Worm (Caenorhabditis elegans) whole organism, late embryonic: Measurements from ENCODE around the gene arrd-17.

Experiments used
- ahr-1 ChIP-seq: sonication (generic microtip); optimal IDR thresholded peaks from 2 replicates; lab custom pipeline; 2016; ENCODE audit warnings: missing genetic modification characterization, missing compliant biosample characterization
- ceh-14 ChIP-seq: sonication (generic microtip); optimal IDR thresholded peaks from 2 replicates; lab custom pipeline; 2016; ENCODE audit warnings: missing genotype, missing genetic modification characterization, missing compliant biosample characterization
- ceh-30 ChIP-seq: fragments of 150-350 bp; optimal IDR thresholded peaks from 2 replicates; lab custom pipeline; 2014; ENCODE audit warnings: missing biosample characterization, missing genetic modification characterization
- ceh-48 ChIP-seq: sonication (generic microtip); optimal IDR thresholded peaks from 2 replicates; lab custom pipeline; 2016; ENCODE audit warnings: missing genetic modification characterization, inconsistent platforms, missing compliant biosample characterization
- che-1 ChIP-seq: sonication (generic microtip); optimal IDR thresholded peaks from 2 replicates; lab custom pipeline; 2016; ENCODE audit warnings: mild to moderate bottlenecking, missing genetic modification characterization, missing compliant biosample characterization
- dmd-4 ChIP-seq: sonication (generic microtip); optimal IDR thresholded peaks from 2 replicates; lab custom pipeline; 2016; ENCODE audit warnings: borderline replicate concordance, missing genetic modification characterization, missing compliant biosample characterization
- dve-1 ChIP-seq: sonication (generic microtip); optimal IDR thresholded peaks from 2 replicates; lab custom pipeline; 2017; ENCODE audit warnings: antibody characterized with exemption, mild to moderate bottlenecking, missing genetic modification characterization, missing compliant biosample characterization
- fkh-10 ChIP-seq: fragments of 150-350 bp; optimal IDR thresholded peaks from 2 replicates; lab custom pipeline; 2014; ENCODE audit warnings: missing biosample characterization, missing genetic modification reagents, missing genetic modification characterization
- lim-6 ChIP-seq: sonication (generic microtip); optimal IDR thresholded peaks from 2 replicates; lab custom pipeline; 2016; ENCODE audit warnings: missing genetic modification characterization, missing compliant biosample characterization
- nhr-11 ChIP-seq: fragments of 150-350 bp; optimal IDR thresholded peaks from 2 replicates; lab custom pipeline; 2014; ENCODE audit warnings: missing biosample characterization, missing genetic modification characterization
- pqm-1 ChIP-seq: sonication (generic microtip); optimal IDR thresholded peaks from 2 replicates; lab custom pipeline; 2016; ENCODE audit warnings: missing genetic modification characterization, missing compliant biosample characterization
- tbx-7 ChIP-seq: sonication (generic microtip); optimal IDR thresholded peaks from 2 replicates; lab custom pipeline; 2016; ENCODE audit warnings: missing genotype, missing genetic modification characterization, missing compliant biosample characterization
- zip-5 ChIP-seq: sonication (generic microtip); optimal IDR thresholded peaks from 2 replicates; lab custom pipeline; 2016; ENCODE audit warnings: missing genetic modification characterization, missing compliant biosample characterization

DNA sequence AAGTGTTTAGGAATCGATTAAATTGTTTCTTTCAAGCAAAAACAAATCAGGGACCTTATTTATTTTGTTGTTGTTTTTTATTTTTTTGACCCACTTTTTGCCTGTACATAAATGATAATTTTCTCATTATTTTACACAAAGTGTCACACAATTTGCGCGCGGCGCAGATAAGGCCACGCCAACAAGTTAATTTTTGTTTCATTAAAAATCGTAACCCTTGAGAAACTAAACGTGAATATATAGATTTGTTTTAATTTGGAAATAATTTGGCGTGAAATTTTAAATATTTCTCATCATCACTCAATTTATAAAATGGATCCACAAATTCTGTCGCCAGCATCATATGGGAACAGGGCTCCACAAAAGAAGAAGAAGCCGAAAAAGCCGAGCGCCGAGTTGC lies 50.1 kb downstream of the arrd-17 start, which contains the start of gene T05D4.5:
- TF ChIP-seq nhr-11 (tag; lab: Kevin White, UChicago) (no peak), fkh-10 (no peak), che-1 (tag; lab: Kevin White, UChicago) (no peak), dmd-4 (tag; lab: Kevin White, UChicago) (no peak), ceh-14 (no peak), pqm-1 (tag; lab: Kevin White, UChicago) (no peak), ceh-48 (tag; lab: Kevin White, UChicago) (no peak), zip-5 (tag; lab: Kevin White, UChicago) (no peak), tbx-7 (no peak), ceh-30 (tag; lab: Kevin White, UChicago) (no peak), ahr-1 (tag; lab: Kevin White, UChicago) (no peak), lim-6 (tag; lab: Kevin White, UChicago) (no peak), dve-1 (tag; lab: Kevin White, UChicago) (no peak)
